Fruit fly (Drosophila melanogaster): ENCODE measurements around the gene tzn.

The tzn gene

dm6 chr3L:20798325-20798846, at the start of gene tzn, which contains the start of gene CG3698 (continued):
- peak; percentile 93 for TF ChIP-seq gce (GFP tag; IDR thresholded peaks at IDR 0.05)
- peak; percentile 79 for TF ChIP-seq Spps (tag; optimal IDR thresholded peaks at IDR 0.05)
- TF ChIP-seq CG15514 (GFP tag; optimal IDR thresholded peaks at IDR 0.05) = peak; percentile 94
- peak; percentile 89 for TF ChIP-seq CG14441 (GFP tag; IDR thresholded peaks at IDR 0.05)
- peak; percentile 94 for TF ChIP-seq ttk (GFP tag; IDR thresholded peaks at IDR 0.05)
- TF ChIP-seq HHEX (GFP tag; optimal IDR thresholded peaks at IDR 0.05) = peak; percentile 96
- TF ChIP-seq klu (GFP tag; IDR thresholded peaks at IDR 0.05) = peak; percentile 80
- TF ChIP-seq nau (GFP tag; optimal IDR thresholded peaks at IDR 0.05) = no peak
- TF ChIP-seq CG14710 (tag; optimal IDR thresholded peaks at IDR 0.05) = peak; percentile 93
- TF ChIP-seq Trl (optimal IDR thresholded peaks at IDR 0.05) = no peak
- peak; percentile 90 for TF ChIP-seq Trl (GFP tag; optimal IDR thresholded peaks at IDR 0.05)
- TF ChIP-seq CG17802 (tag; optimal IDR thresholded peaks at IDR 0.05) = peak; percentile 90
- peak; percentile 89 for TF ChIP-seq CG13123 (GFP tag; optimal IDR thresholded peaks at IDR 0.05)
- no peak for TF ChIP-seq mld (GFP tag; IDR thresholded peaks at IDR 0.05; ENCODE audit: partially characterized antibody)
- peak; percentile 91 for TF ChIP-seq onecut (GFP tag; IDR thresholded peaks at IDR 0.05)
- TF ChIP-seq CG10462 (GFP tag; optimal IDR thresholded peaks at IDR 0.05) = peak; percentile 82
- TF ChIP-seq CG12391 (tag; optimal IDR thresholded peaks at IDR 0.05) = peak; percentile 93
- peak; percentile 57 for TF ChIP-seq Dp (GFP tag; optimal IDR thresholded peaks at IDR 0.05)
- no peak for TF ChIP-seq ab (GFP tag; optimal IDR thresholded peaks at IDR 0.05)
- TF ChIP-seq CG11696 (GFP tag; IDR thresholded peaks at IDR 0.05) = peak; percentile 72
- TF ChIP-seq CG8281 (tag; optimal IDR thresholded peaks at IDR 0.05) = peak; percentile 74
- TF ChIP-seq Asciz (GFP tag; optimal IDR thresholded peaks at IDR 0.05) = peak; percentile 94
- TF ChIP-seq CG32532 (GFP tag; IDR thresholded peaks at IDR 0.05) = peak; percentile 96
- peak; percentile 92 for TF ChIP-seq schlank (tag; optimal IDR thresholded peaks at IDR 0.05)
- peak; percentile 74 for TF ChIP-seq kah (GFP tag; optimal IDR thresholded peaks at IDR 0.05)
- TF ChIP-seq Atf6 (GFP tag; IDR thresholded peaks at IDR 0.05) = peak; percentile 88
- TF ChIP-seq ato (GFP tag; IDR thresholded peaks at IDR 0.05; ENCODE audit: partially characterized antibody) = no peak
- TF ChIP-seq CG31224 (GFP tag; IDR thresholded peaks at IDR 0.05) = peak; percentile 89
- peak; percentile 86 for TF ChIP-seq Max (GFP tag; optimal IDR thresholded peaks at IDR 0.05)
- TF ChIP-seq CTCF (GFP tag; optimal IDR thresholded peaks at IDR 0.05) = peak; percentile 94
- TF ChIP-seq shn (GFP tag; optimal IDR thresholded peaks at IDR 0.05) = peak; percentile 83
- peak; percentile 92 for TF ChIP-seq Mad (GFP tag; optimal IDR thresholded peaks at IDR 0.05)
- peak; percentile 88 for TF ChIP-seq CG1529 (GFP tag; optimal IDR thresholded peaks at IDR 0.05)
- peak; percentile 86 for TF ChIP-seq D19B (GFP tag; optimal IDR thresholded peaks at IDR 0.05)
- peak; percentile 95 for TF ChIP-seq CG8290 (GFP tag; optimal IDR thresholded peaks at IDR 0.05)
- TF ChIP-seq CG8290 (tag; optimal IDR thresholded peaks at IDR 0.05) = peak in 1 of 2 experiments; percentile 91
- TF ChIP-seq ro (GFP tag; IDR thresholded peaks at IDR 0.05) = peak; percentile 75
- peak; percentile 96 for TF ChIP-seq zfh1 (GFP tag; IDR thresholded peaks at IDR 0.05)
- TF ChIP-seq sob (GFP tag; IDR thresholded peaks at IDR 0.05) = peak; percentile 97
- peak; percentile 52 for TF ChIP-seq Dref (GFP tag; IDR thresholded peaks at IDR 0.05)
- no peak for TF ChIP-seq sc (optimal IDR thresholded peaks at IDR 0.05)
- TF ChIP-seq sc (GFP tag; optimal IDR thresholded peaks at IDR 0.05) = peak; percentile 95
- peak; percentile 87 for TF ChIP-seq CG16815 (GFP tag; optimal IDR thresholded peaks at IDR 0.05)
- TF ChIP-seq ara (GFP tag; IDR thresholded peaks at IDR 0.05) = peak; percentile 85
- no peak; the same call in 1 of the 2 replicates for TF ChIP-seq CG31441 (GFP tag; IDR thresholded peaks at IDR 0.05)
- no peak for TF ChIP-seq lov (optimal IDR thresholded peaks at IDR 0.05)
- peak; percentile 97 for TF ChIP-seq lov (GFP tag; IDR thresholded peaks at IDR 0.05)
- peak; percentile 43; the same call in 1 of the 2 replicates for TF ChIP-seq Xrp1 (GFP tag; IDR thresholded peaks at IDR 0.05)
- TF ChIP-seq CG9932 (GFP tag; IDR thresholded peaks at IDR 0.05) = peak; percentile 86; the same call in 1 of the 2 replicates
- peak; percentile 60 for TF ChIP-seq run (tag; optimal IDR thresholded peaks at IDR 0.05)
- TF ChIP-seq tap (tag; optimal IDR thresholded peaks at IDR 0.05) = no peak
- TF ChIP-seq Eip74EF (GFP tag; optimal IDR thresholded peaks at IDR 0.05) = no peak
